Worm (Caenorhabditis elegans): ENCODE measurements around the gene C09G1.2.

ce11 chrX:16028980-16029379 is 46.5 kb upstream of the C09G1.2 start:
- TF ChIP-seq zag-1 (tag; optimal IDR thresholded peaks at IDR 0.05) (no peak), ceh-16 (tag; optimal IDR thresholded peaks at IDR 0.05) (no peak), snpc-4 (tag; optimal IDR thresholded peaks at IDR 0.05) (no peak), tbx-2 (tag; optimal IDR thresholded peaks at IDR 0.05) (no peak), nhr-76 (tag; optimal IDR thresholded peaks at IDR 0.05) (no peak), ama-1 (optimal IDR thresholded peaks at IDR 0.05) (no peak), ZK546.5 (tag; optimal IDR thresholded peaks at IDR 0.05) (no peak), egl-27 (tag; optimal IDR thresholded peaks at IDR 0.05) (no peak), sea-2 (GFP tag; optimal IDR thresholded peaks at IDR 0.05) (no peak), elt-3 (tag; optimal IDR thresholded peaks at IDR 0.05) (no peak), elt-1 (tag; optimal IDR thresholded peaks at IDR 0.05) (no peak), fos-1 (tag; optimal IDR thresholded peaks at IDR 0.05) (no peak), pha-4 (tag; optimal IDR thresholded peaks at IDR 0.05) (no peak), nhr-25 (tag; optimal IDR thresholded peaks at IDR 0.05) (no peak)
